Fruit fly (Drosophila melanogaster) whole organism, embryonic: Measurements from ENCODE around the gene dyl.

Experiments
- ATbp ChIP-seq: fragments of 200-800 bp; sonication (Bioruptor generic); optimal IDR thresholded peaks from 2 replicates; lab custom pipeline; 2017; ENCODE audit warnings: missing biosample characterization, mild to moderate bottlenecking, missing genetic modification characterization, missing genetic modification reagents
- Abd-B ChIP-seq: fragments of 200-800 bp; sonication (Bioruptor generic); optimal IDR thresholded peaks from 2 replicates; lab custom pipeline; 2018; ENCODE audit warnings: missing biosample characterization, mild to moderate bottlenecking, missing genetic modification characterization, moderate library complexity
- Aef1 ChIP-seq: fragments of 200-800 bp; sonication (Bioruptor generic); IDR thresholded peaks from 3 replicates; pipeline ENCODE4 v1.3.6; 2022; ENCODE audit warnings: missing biosample characterization, missing genetic modification characterization
- CG10321 ChIP-seq: fragments of 200-800 bp; sonication (Bioruptor generic); IDR thresholded peaks from 2 replicates; pipeline ENCODE4 v1.3.6; 2022; ENCODE audit warnings: missing biosample characterization, missing genetic modification characterization
- CG10543 ChIP-seq: fragments of 200-800 bp; sonication (Bioruptor generic); optimal IDR thresholded peaks from 3 replicates; lab custom pipeline; 2017; ENCODE audit warnings: missing biosample characterization, mild to moderate bottlenecking, missing genetic modification characterization, moderate library complexity
- CG12104 ChIP-seq: fragments of 200-800 bp; sonication (Bioruptor generic); optimal IDR thresholded peaks from 3 replicates; lab custom pipeline; 2016; ENCODE audit warnings: missing biosample characterization, missing genetic modification characterization
- CG14710 ChIP-seq: fragments of 200-800 bp; sonication (Bioruptor generic); optimal IDR thresholded peaks from 3 replicates; lab custom pipeline; 2019; ENCODE audit warnings: missing biosample characterization, mild to moderate bottlenecking, missing genetic modification characterization, moderate library complexity
- CG1603 ChIP-seq: fragments of 200-800 bp; sonication (Bioruptor generic); optimal IDR thresholded peaks from 2 replicates; lab custom pipeline; 2019; ENCODE audit warnings: missing biosample characterization, mild to moderate bottlenecking, missing genetic modification characterization, moderate library complexity
- CG1647 ChIP-seq: fragments of 200-800 bp; sonication (Bioruptor generic); optimal IDR thresholded peaks from 3 replicates; lab custom pipeline; 2016; ENCODE audit warnings: missing biosample characterization, missing genetic modification characterization
- CG17361 ChIP-seq: fragments of 200-800 bp; sonication (Bioruptor generic); IDR thresholded peaks from 3 replicates; pipeline ENCODE4 v1.3.6; 2022; ENCODE audit warnings: missing biosample characterization, missing genetic modification characterization
- CG17829 ChIP-seq: fragments of 200-800 bp; optimal IDR thresholded peaks from 2 replicates; lab custom pipeline; 2019; ENCODE audit warnings: missing biosample characterization, mild to moderate bottlenecking, missing genetic modification characterization, moderate library complexity
- CG18764 ChIP-seq: fragments of 200-800 bp; sonication (Bioruptor generic); optimal IDR thresholded peaks from 3 replicates; lab custom pipeline; 2016; ENCODE audit warnings: missing biosample characterization, missing genetic modification characterization
- CG34224 ChIP-seq: fragments of 200-800 bp; sonication (Bioruptor generic); IDR thresholded peaks from 3 replicates; pipeline ENCODE4 v1.3.6; 2022; ENCODE audit warnings: missing biosample characterization, missing genetic modification characterization; ENCODE audit not compliant: partially characterized antibody
- CG42726 ChIP-seq: fragments of 200-800 bp; sonication (Bioruptor generic); IDR thresholded peaks from 2 replicates; pipeline ENCODE4 v1.3.6; 2022; ENCODE audit warnings: missing biosample characterization, missing genetic modification characterization; ENCODE audit not compliant: partially characterized antibody
- CG4360 ChIP-seq: fragments of 200-800 bp; sonication (Bioruptor generic); IDR thresholded peaks from 2 replicates; pipeline ENCODE4 v1.3.6; 2022; ENCODE audit warnings: missing biosample characterization, missing genetic modification characterization
- CG4707 ChIP-seq: fragments of 200-800 bp; sonication (Bioruptor generic); optimal IDR thresholded peaks from 2 replicates; lab custom pipeline; 2018; ENCODE audit warnings: missing biosample characterization, mild to moderate bottlenecking, missing genetic modification characterization, moderate library complexity
- CG6689 ChIP-seq: fragments of 200-800 bp; sonication (Bioruptor generic); IDR thresholded peaks from 2 replicates; pipeline ENCODE4 v1.3.6; 2022; ENCODE audit warnings: missing biosample characterization, missing genetic modification characterization
- CG7372 ChIP-seq: fragments of 200-800 bp; sonication (Bioruptor generic); IDR thresholded peaks from 2 replicates; pipeline ENCODE4 v1.3.6; 2022; ENCODE audit warnings: missing biosample characterization, missing genetic modification characterization
- CG9437 ChIP-seq: fragments of 200-800 bp; sonication (Bioruptor generic); optimal IDR thresholded peaks from 2 replicates; lab custom pipeline; 2018; ENCODE audit warnings: missing biosample characterization, mild to moderate bottlenecking, missing genetic modification characterization
- CG9876 ChIP-seq: fragments of 200-800 bp; sonication (Bioruptor generic); optimal IDR thresholded peaks from 2 replicates; lab custom pipeline; 2016; ENCODE audit warnings: missing biosample characterization, missing genetic modification characterization
- H2.0 ChIP-seq: fragments of 200-800 bp; sonication (Bioruptor generic); IDR thresholded peaks from 2 replicates; pipeline ENCODE4 v1.3.6; 2022; ENCODE audit warnings: missing biosample characterization, missing genetic modification characterization
- Hmr ChIP-seq: fragments of 200-800 bp; sonication (Bioruptor generic); optimal IDR thresholded peaks from 3 replicates; lab custom pipeline; 2017; ENCODE audit warnings: mild to moderate bottlenecking, missing biosample characterization, missing genetic modification reagents, missing genetic modification characterization
- Meics ChIP-seq: fragments of 200-800 bp; sonication (Bioruptor generic); optimal IDR thresholded peaks from 2 replicates; lab custom pipeline; 2017; ENCODE audit warnings: missing biosample characterization, mild to moderate bottlenecking, missing genetic modification characterization
- Neu2 ChIP-seq: fragments of 200-800 bp; sonication (Bioruptor generic); optimal IDR thresholded peaks from 3 replicates; lab custom pipeline; 2016; ENCODE audit warnings: missing biosample characterization, missing genetic modification characterization, borderline replicate concordance
- Nf-YA ChIP-seq: fragments of 200-800 bp; sonication (Bioruptor generic); IDR thresholded peaks from 2 replicates; pipeline ENCODE4 v1.3.6; 2022; ENCODE audit warnings: missing biosample characterization, missing genetic modification characterization
- Nf-YB ChIP-seq: fragments of 200-800 bp; sonication (Bioruptor generic); optimal IDR thresholded peaks from 3 replicates; lab custom pipeline; 2019; ENCODE audit warnings: missing biosample characterization, mild to moderate bottlenecking, missing genetic modification characterization, moderate library complexity
- Optix ChIP-seq: fragments of 200-800 bp; sonication (Bioruptor generic); IDR thresholded peaks from 3 replicates; pipeline ENCODE4 v1.3.6; 2022; ENCODE audit warnings: missing biosample characterization, missing genetic modification characterization
- Vsx1 ChIP-seq: fragments of 200-800 bp; sonication (Bioruptor generic); optimal IDR thresholded peaks from 2 replicates; lab custom pipeline; 2017; ENCODE audit warnings: missing biosample characterization, mild to moderate bottlenecking, missing genetic modification characterization, missing genetic modification reagents
- ara ChIP-seq: fragments of 200-800 bp; sonication (Bioruptor generic); IDR thresholded peaks from 2 replicates; pipeline ENCODE4 v1.3.6; 2022; ENCODE audit warnings: missing biosample characterization, missing genetic modification characterization
- cas ChIP-seq: fragments of 200-800 bp; sonication (Bioruptor generic); IDR thresholded peaks from 2 replicates; pipeline ENCODE4 v1.3.6; 2022; ENCODE audit warnings: missing biosample characterization, missing genetic modification characterization
- cato ChIP-seq: fragments of 200-800 bp; sonication (Bioruptor generic); optimal IDR thresholded peaks from 2 replicates; lab custom pipeline; 2016; ENCODE audit warnings: missing biosample characterization, missing genetic modification characterization, borderline replicate concordance
- cg ChIP-seq: fragments of 200-800 bp; sonication (Bioruptor generic); optimal IDR thresholded peaks from 3 replicates; lab custom pipeline; 2019; ENCODE audit warnings: missing biosample characterization, mild to moderate bottlenecking, missing genetic modification characterization, moderate library complexity
- dmrt99B ChIP-seq: fragments of 200-800 bp; sonication (Bioruptor generic); optimal IDR thresholded peaks from 2 replicates; lab custom pipeline; 2018; ENCODE audit warnings: missing biosample characterization, mild to moderate bottlenecking, missing genetic modification characterization, moderate library complexity
- emc ChIP-seq: fragments of 200-800 bp; sonication (Bioruptor generic); optimal IDR thresholded peaks from 2 replicates; lab custom pipeline; 2016; ENCODE audit warnings: missing biosample characterization, missing genetic modification characterization
- esg ChIP-seq: fragments of 200-800 bp; sonication (Bioruptor generic); conservative IDR thresholded peaks from 2 replicates; pipeline ENCODE4 v1.3.6; 2022; ENCODE audit warnings: missing biosample characterization, missing genetic modification characterization
- fd102C ChIP-seq: fragments of 200-800 bp; sonication (Bioruptor generic); optimal IDR thresholded peaks from 2 replicates; lab custom pipeline; 2018; ENCODE audit warnings: missing biosample characterization, mild to moderate bottlenecking, missing genetic modification characterization, moderate library complexity
- gcm ChIP-seq: fragments of 200-800 bp; sonication (Bioruptor generic); optimal IDR thresholded peaks from 2 replicates; lab custom pipeline; 2019; ENCODE audit warnings: missing biosample characterization, mild to moderate bottlenecking, missing genetic modification characterization, moderate library complexity
- hkb ChIP-seq, 2 experiments: fragments of 200-800 bp in 1 of 2; fragments of >200 bp in 1 of 2; sonication (Bioruptor generic) in 1 of 2; IDR thresholded peaks in 1 of 2; optimal IDR thresholded peaks in 1 of 2; 2 replicates each; pipeline versions ENCODE4 v1.3.6 to Lab custom; 2017 to 2022; ENCODE audit warnings: missing biosample characterization in 1 of 2, missing genetic modification characterization in 1 of 2
- jigr1 ChIP-seq: fragments of 200-800 bp; sonication (Bioruptor generic); IDR thresholded peaks from 3 replicates; pipeline ENCODE4 v1.3.6; 2022; ENCODE audit warnings: missing biosample characterization, missing genetic modification characterization
- jing ChIP-seq: fragments of 200-800 bp; sonication (Bioruptor generic); optimal IDR thresholded peaks from 2 replicates; lab custom pipeline; 2018; ENCODE audit warnings: missing biosample characterization, mild to moderate bottlenecking, missing genetic modification characterization
- nerfin-1 ChIP-seq: fragments of 200-800 bp; sonication (Bioruptor generic); optimal IDR thresholded peaks from 3 replicates; lab custom pipeline; 2019; ENCODE audit warnings: missing biosample characterization, mild to moderate bottlenecking, missing genetic modification characterization, moderate library complexity
- nerfin-2 ChIP-seq: fragments of 200-800 bp; sonication (Bioruptor generic); IDR thresholded peaks from 2 replicates; pipeline ENCODE4 v1.3.6; 2022; ENCODE audit warnings: missing biosample characterization, missing genetic modification characterization; ENCODE audit not compliant: partially characterized antibody
- nom ChIP-seq: fragments of 200-800 bp; sonication (Bioruptor generic); optimal IDR thresholded peaks from 2 replicates; lab custom pipeline; 2017; ENCODE audit warnings: missing biosample characterization, missing genetic modification characterization, mild to moderate bottlenecking, moderate library complexity, missing genetic modification reagents
- oc ChIP-seq: fragments of 200-800 bp; sonication (Bioruptor generic); optimal IDR thresholded peaks from 2 replicates; lab custom pipeline; 2018; ENCODE audit warnings: missing biosample characterization, mild to moderate bottlenecking, missing genetic modification characterization, moderate library complexity
- psq ChIP-seq: fragments of 200-800 bp; sonication (Bioruptor generic); optimal IDR thresholded peaks from 2 replicates; lab custom pipeline; 2017; ENCODE audit warnings: missing biosample characterization, missing genetic modification characterization
- rib ChIP-seq: fragments of 200-800 bp; sonication (Bioruptor generic); IDR thresholded peaks from 2 replicates; pipeline ENCODE4 v1.3.6; 2022; ENCODE audit warnings: missing biosample characterization, missing genetic modification characterization
- run ChIP-seq: fragments of 200-800 bp; sonication (Bioruptor generic); optimal IDR thresholded peaks from 3 replicates; lab custom pipeline; 2018; ENCODE audit warnings: missing biosample characterization, mild to moderate bottlenecking, missing genetic modification characterization
- sug ChIP-seq: fragments of 200-800 bp; optimal IDR thresholded peaks from 2 replicates; lab custom pipeline; 2019; ENCODE audit warnings: missing biosample characterization, mild to moderate bottlenecking, missing genetic modification characterization, moderate library complexity
- zen ChIP-seq: fragments of 200-800 bp; sonication (Bioruptor generic); optimal IDR thresholded peaks from 3 replicates; lab custom pipeline; 2018; ENCODE audit warnings: missing biosample characterization, mild to moderate bottlenecking, missing genetic modification characterization, moderate library complexity

dyl gene

dm6 chr3L:4269920-4270319, 37.6 kb downstream of the dyl start (continued):
- TF ChIP-seq CG10321 (0 out of 2 replicates have a peak, but pooled peaks have one; percentile 17), CG9437 (peak; percentile 52), cas (GFP tag; lab: Robert Waterston, UW) (0 out of 2 replicates have a peak, but pooled peaks have one; percentile 10), nerfin-2 (GFP tag; lab: Robert Waterston, UW) (no peak), cg (no peak), CG14710 (tag; lab: Kevin White, UChicago) (peak; percentile 73), dmrt99B (peak; percentile 85), CG18764 (GFP tag; lab: Kevin White, UChicago) (peak; percentile 36), emc (GFP tag; lab: Kevin White, UChicago) (no peak), sug (no peak), CG1603 (tag; lab: Kevin White, UChicago) (peak; percentile 6), jigr1 (peak; percentile 43; the same call in 1 of the 3 replicates), Optix (no peak; the same call in 2 of the 3 replicates), CG17829 (tag; lab: Kevin White, UChicago) (peak; percentile 81), cato (GFP tag; lab: Kevin White, UChicago) (no peak), rib (no peak), Meics (GFP tag; lab: Kevin White, UChicago) (peak; percentile 67), Nf-YB (GFP tag; lab: Kevin White, UChicago) (peak; percentile 60), CG12104 (peak; percentile 29), CG6689 (GFP tag; lab: Robert Waterston, UW) (peak; percentile 77), Neu2 (GFP tag; lab: Kevin White, UChicago) (no peak), CG1647 (no peak), run (tag; lab: Kevin White, UChicago) (peak; percentile 72), ara (GFP tag; lab: Robert Waterston, UW) (peak; percentile 75), Vsx1 (peak; percentile 43), CG7372 (GFP tag; lab: Robert Waterston, UW) (peak; percentile 47; the same call in 1 of the 2 replicates), CG4360 (GFP tag; lab: Robert Waterston, UW) (no peak), Nf-YA (peak; percentile 15; the same call in 1 of the 2 replicates), oc (tag; lab: Kevin White, UChicago) (peak; percentile 74), CG17361 (GFP tag; lab: Robert Waterston, UW) (peak; percentile 86), CG34224 (GFP tag; lab: Robert Waterston, UW) (no peak), zen (no peak), hkb (optimal IDR thresholded peaks at IDR 0.05; lab: Kevin White, UChicago) (no peak), hkb (GFP tag; IDR thresholded peaks at IDR 0.05; lab: Robert Waterston, UW) (peak; percentile 84), CG4707 (peak; percentile 33), CG9876 (GFP tag; lab: Kevin White, UChicago) (no peak), CG10543 (peak; percentile 24), Aef1 (GFP tag; lab: Robert Waterston, UW) (peak; percentile 35; the same call in 1 of the 3 replicates), fd102C (GFP tag; lab: Kevin White, UChicago) (no peak), nerfin-1 (tag; lab: Kevin White, UChicago) (peak; percentile 69), Abd-B (GFP tag; lab: Kevin White, UChicago) (peak; percentile 65), gcm (GFP tag; lab: Kevin White, UChicago) (peak; percentile 72), Hmr (GFP tag; lab: Kevin White, UChicago) (peak; percentile 65), jing (GFP tag; lab: Kevin White, UChicago) (peak; percentile 21), CG42726 (GFP tag; lab: Robert Waterston, UW) (no peak), ATbp (GFP tag; lab: Kevin White, UChicago) (peak; percentile 69), esg (GFP tag; lab: Robert Waterston, UW) (peak; percentile 65), psq (no peak), nom (GFP tag; lab: Kevin White, UChicago) (peak; percentile 48), H2.0 (GFP tag; lab: Robert Waterston, UW) (peak; percentile 20; the same call in 1 of the 2 replicates)
